Worm (Caenorhabditis elegans) whole organism, L4 larva: ENCODE results near the gene ZK822.10.

Experiments used
- F10B5.3 ChIP-seq: sonication (generic microtip); optimal IDR thresholded peaks from 2 replicates; lab custom pipeline; 2016; ENCODE audit warnings: mild to moderate bottlenecking, missing genetic modification characterization, missing compliant biosample characterization
- F49E8.2 ChIP-seq: sonication (generic microtip); optimal IDR thresholded peaks from 2 replicates; lab custom pipeline; 2016; ENCODE audit warnings: missing compliant biosample characterization, mild to moderate bottlenecking, missing genetic modification characterization, borderline replicate concordance
- ama-1 ChIP-seq: fragments of 150-350 bp; optimal IDR thresholded peaks from 2 replicates; lab custom pipeline; 2014; ENCODE audit warnings: inconsistent platforms, mixed read lengths
- arid-1 ChIP-seq: fragments of 200-800 bp; sonication (Bioruptor generic); conservative IDR thresholded peaks from 2 replicates; pipeline ENCODE4 v1.3.6; 2022; ENCODE audit warnings: missing genetic modification reagents, missing genetic modification characterization, missing compliant biosample characterization
- ceh-32 ChIP-seq: sonication (generic microtip); optimal IDR thresholded peaks from 2 replicates; lab custom pipeline; 2016; ENCODE audit warnings: mild to moderate bottlenecking, missing genetic modification characterization, missing compliant biosample characterization; ENCODE audit not compliant: poor library complexity
- nhr-76 ChIP-seq: fragments of 150-350 bp; optimal IDR thresholded peaks from 2 replicates; lab custom pipeline; 2014; ENCODE audit warnings: missing biosample characterization, missing genetic modification characterization
- unc-62 ChIP-seq, 3 experiments: fragments of 150-350 bp in 1 of 3; sonication (generic microtip); optimal IDR thresholded peaks in 2 of 3; peaks in 1 of 3; 1 replicate in 1 of 3; 2 replicates in 2 of 3; lab custom pipeline; 2014 to 2017; ENCODE audit warnings: missing biosample characterization in 3 of 3, missing genetic modification characterization in 3 of 3, missing genetic modification reagents in 3 of 3, missing genotype in 1 of 3
- ztf-11 ChIP-seq: fragments of 150-350 bp; optimal IDR thresholded peaks from 2 replicates; lab custom pipeline; 2014; ENCODE audit warnings: missing biosample characterization, missing genetic modification characterization

DNA sequence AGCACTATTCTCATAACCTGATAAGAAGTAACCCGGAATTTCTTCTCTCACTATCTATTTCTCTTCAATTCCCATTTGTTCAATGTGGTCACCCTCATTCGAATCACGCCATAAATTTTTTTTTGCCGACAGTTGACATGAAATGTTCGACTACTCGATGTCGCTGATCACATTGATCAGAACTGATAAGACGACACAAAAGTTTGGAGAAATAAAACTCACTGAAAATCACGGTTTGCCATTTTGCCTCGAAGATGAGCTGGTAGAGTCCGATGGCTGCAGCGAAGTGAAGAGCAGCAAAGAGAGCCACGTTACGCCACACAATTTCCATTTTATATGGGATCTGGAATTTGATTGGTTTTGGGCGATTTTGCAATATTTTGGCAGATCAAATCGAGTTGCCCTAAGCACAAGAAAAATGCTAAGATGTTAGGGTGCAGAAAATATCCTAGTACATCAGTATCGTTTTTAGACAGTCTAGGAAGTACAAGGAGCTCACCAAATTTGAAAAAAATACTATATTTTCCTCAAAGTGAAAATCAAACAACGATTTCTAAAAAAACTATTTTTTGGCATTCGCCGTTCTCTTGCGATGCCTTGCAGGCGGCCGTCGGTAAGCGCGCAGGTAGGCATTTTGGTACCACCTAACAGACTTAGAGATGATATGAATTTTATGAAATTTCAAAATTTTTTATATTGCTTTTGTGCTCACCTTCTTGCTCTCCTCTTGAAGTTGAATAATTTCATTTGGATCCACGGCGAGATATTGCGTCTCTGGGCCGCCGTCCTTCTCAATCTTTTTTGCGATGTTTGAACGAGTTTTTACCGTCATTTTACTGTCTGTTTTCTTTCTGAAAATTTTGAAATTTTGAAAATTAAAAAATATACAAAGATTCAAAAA, 1.9 kb upstream of the ZK822.10 start, which contains the start of gene fat-6:
- TF ChIP-seq ceh-32 (tag; lab: Kevin White, UChicago) = no peak
- no peak for TF ChIP-seq F10B5.3
- no peak for TF ChIP-seq F49E8.2
- no peak for TF ChIP-seq ztf-11
- TF ChIP-seq arid-1 = no peak
- peak in 1 of 2 experiments; percentile 62 for TF ChIP-seq unc-62 (GFP tag; optimal IDR thresholded peaks at IDR 0.05 in 1 of 2; lab: Kevin White, UChicago)
- TF ChIP-seq unc-62 (tag; optimal IDR thresholded peaks at IDR 0.05; lab: Kevin White, UChicago) = no peak
- TF ChIP-seq ama-1 (lab: Kevin White, UChicago) = no peak
- TF ChIP-seq nhr-76 (tag; lab: Kevin White, UChicago) = no peak
